Fruit fly (Drosophila melanogaster): Measurements from ENCODE around the gene CG31229.
A peak's percentile ranks its signal among the peaks of the same experiment; 100 is the strongest.

The CG31229 gene

DNA sequence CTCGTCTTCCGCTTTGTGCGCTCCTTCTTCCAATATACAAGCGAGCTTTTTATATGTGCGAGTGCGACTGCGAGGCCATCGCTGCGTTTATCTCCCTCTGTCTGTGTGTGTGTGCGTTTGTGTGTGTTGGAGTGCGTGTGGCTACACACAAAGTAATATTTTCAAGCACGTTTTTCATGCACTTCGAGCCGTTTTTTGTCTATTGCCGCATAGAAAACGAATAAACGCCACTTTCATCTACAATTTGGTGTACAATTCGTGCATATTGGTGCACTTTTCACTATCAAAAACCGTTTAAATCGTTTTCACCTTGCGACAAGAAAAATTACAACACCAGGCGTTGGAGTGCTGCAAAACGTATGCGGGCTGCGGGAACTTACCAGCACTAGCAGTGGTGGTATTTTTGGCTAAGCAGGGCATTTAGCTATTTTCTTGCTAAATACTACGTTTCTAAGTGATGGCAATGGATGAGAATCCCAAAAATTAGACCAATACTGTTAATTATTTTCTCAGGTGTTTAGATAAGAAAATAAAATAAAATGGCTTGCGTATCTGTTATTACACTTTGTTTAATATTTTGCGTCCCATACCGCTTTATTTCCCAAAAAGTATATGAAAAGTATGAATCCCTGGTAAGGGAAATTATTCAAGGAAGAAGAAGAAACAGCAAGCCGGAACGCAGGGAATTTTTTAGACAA is 8.6 kb upstream of the CG31229 start, which contains the start of the genes CG31224 and CstF64 (continued):
- peak; percentile 1 for TF ChIP-seq nom (GFP tag; optimal IDR thresholded peaks at IDR 0.05)
- peak; percentile 63; the same call in 1 of the 3 replicates for TF ChIP-seq CG6175 (GFP tag; IDR thresholded peaks at IDR 0.05)
- TF ChIP-seq CG4404 (GFP tag; IDR thresholded peaks at IDR 0.05), result peak; percentile 74
- TF ChIP-seq CG4328 (GFP tag; optimal IDR thresholded peaks at IDR 0.05), result peak; percentile 68
- peak; percentile 76 for TF ChIP-seq NFAT (GFP tag; IDR thresholded peaks at IDR 0.05)
- peak; percentile 40 for TF ChIP-seq Dref (GFP tag; IDR thresholded peaks at IDR 0.05)
- TF ChIP-seq CG9797 (GFP tag; optimal IDR thresholded peaks at IDR 0.05), result peak; percentile 50
- TF ChIP-seq cato (GFP tag; optimal IDR thresholded peaks at IDR 0.05; ENCODE audit: borderline replicate concordance), result peak; percentile 78
- peak; percentile 88 for TF ChIP-seq tx (GFP tag; optimal IDR thresholded peaks at IDR 0.05)
- peak; percentile 71 for TF ChIP-seq wor (GFP tag; IDR thresholded peaks at IDR 0.05)
- TF ChIP-seq luna (GFP tag; optimal IDR thresholded peaks at IDR 0.05), result peak; percentile 88
- peak; percentile 92 for TF ChIP-seq CHES-1-like (GFP tag; optimal IDR thresholded peaks at IDR 0.05)
- peak; percentile 64; the same call in 1 of the 2 replicates for TF ChIP-seq sens-2 (GFP tag; IDR thresholded peaks at IDR 0.05)
- TF ChIP-seq btn (GFP tag; optimal IDR thresholded peaks at IDR 0.05), result peak; percentile 79
- peak; percentile 76 for TF ChIP-seq CG34376 (GFP tag; optimal IDR thresholded peaks at IDR 0.05)
- TF ChIP-seq CG13123 (GFP tag; optimal IDR thresholded peaks at IDR 0.05), result peak; percentile 72
- TF ChIP-seq ERR (GFP tag; optimal IDR thresholded peaks at IDR 0.05), result peak; percentile 85
- TF ChIP-seq CG7987 (GFP tag; optimal IDR thresholded peaks at IDR 0.05), result peak; percentile 55
- peak; percentile 90 to 93 for TF ChIP-seq dpn (GFP tag; optimal IDR thresholded peaks at IDR 0.05)
- peak; percentile 25 for TF ChIP-seq CG31365 (tag; optimal IDR thresholded peaks at IDR 0.05)
- peak; percentile 68 for TF ChIP-seq esg (GFP tag; conservative IDR thresholded peaks at IDR 0.05)
- no peak for TF ChIP-seq nau (GFP tag; optimal IDR thresholded peaks at IDR 0.05)
- TF ChIP-seq corto (GFP tag; optimal IDR thresholded peaks at IDR 0.05), result no peak
- peak; percentile 58 for TF ChIP-seq CG3995 (GFP tag; optimal IDR thresholded peaks at IDR 0.05)
- peak; percentile 80 for TF ChIP-seq Dad (GFP tag; optimal IDR thresholded peaks at IDR 0.05)
- TF ChIP-seq CG15601 (tag; optimal IDR thresholded peaks at IDR 0.05), result peak; percentile 74
- no peak for TF ChIP-seq CG17568 (GFP tag; optimal IDR thresholded peaks at IDR 0.05)
- peak; percentile 85 for TF ChIP-seq pnt (GFP tag; optimal IDR thresholded peaks at IDR 0.05)
- TF ChIP-seq Sox100B (GFP tag; optimal IDR thresholded peaks at IDR 0.05), result no peak
- peak; percentile 93 for TF ChIP-seq MESR4 (GFP tag; optimal IDR thresholded peaks at IDR 0.05)
- TF ChIP-seq hkb (optimal IDR thresholded peaks at IDR 0.05), result peak; percentile 80
- TF ChIP-seq hkb (GFP tag; IDR thresholded peaks at IDR 0.05), result peak; percentile 76
- TF ChIP-seq Jarid2 (GFP tag; optimal IDR thresholded peaks at IDR 0.05), result no peak
- TF ChIP-seq CG11398 (GFP tag; optimal IDR thresholded peaks at IDR 0.05), result peak; percentile 57
- TF ChIP-seq CG10274 (GFP tag; optimal IDR thresholded peaks at IDR 0.05), result peak; percentile 49
- TF ChIP-seq CG7372 (GFP tag; IDR thresholded peaks at IDR 0.05), result peak; percentile 73
- TF ChIP-seq ap (GFP tag; IDR thresholded peaks at IDR 0.05), result peak; percentile 75
- TF ChIP-seq Fer1 (GFP tag; optimal IDR thresholded peaks at IDR 0.05), result peak; percentile 84
- TF ChIP-seq tgo (GFP tag; IDR thresholded peaks at IDR 0.05), result peak; percentile 84
- TF ChIP-seq ftz-f1 (GFP tag; optimal IDR thresholded peaks at IDR 0.05), result peak; percentile 89
- TF ChIP-seq pfk (GFP tag; optimal IDR thresholded peaks at IDR 0.05), result no peak
- no peak; the same call in 1 of the 2 replicates for TF ChIP-seq unc-4 (GFP tag; IDR thresholded peaks at IDR 0.05; ENCODE audit: partially characterized antibody)
- TF ChIP-seq CG32532 (GFP tag; IDR thresholded peaks at IDR 0.05), result peak; percentile 86
- TF ChIP-seq Ravus (GFP tag; IDR thresholded peaks at IDR 0.05), result peak; percentile 52
- TF ChIP-seq CG2678 (tag; optimal IDR thresholded peaks at IDR 0.05), result no peak
- no peak for TF ChIP-seq prd (optimal IDR thresholded peaks at IDR 0.05)
- TF ChIP-seq prd (GFP tag; IDR thresholded peaks at IDR 0.05), result peak; percentile 89
- peak; percentile 66; the same call in 1 of the 2 replicates for TF ChIP-seq CG32767 (GFP tag; IDR thresholded peaks at IDR 0.05)
- peak; percentile 80 for TF ChIP-seq stc (GFP tag; IDR thresholded peaks at IDR 0.05)
- peak; percentile 94 for TF ChIP-seq CG30403 (GFP tag; optimal IDR thresholded peaks at IDR 0.05)

Data from whole organism, embryonic.